Comparison of ENCODE assay signal across 6 fruit fly cellular contexts in genomic region chr2L:13884678-13885303, dm6.
TF ChIP-seq lines count a peak whose summit lies in the region.

No protein-coding gene starts in this region.

- no peak for TF ChIP-seq CTCF in whole organism, embryonic (GFP tag; optimal IDR thresholded peaks at IDR 0.05; lab: Kevin White, UChicago)

TF ChIP-seq in whole organism, 6 proteins besides CTCF, POLR2A, EP300 and RAD21:
- TF ChIP-seq psq (optimal IDR thresholded peaks at IDR 0.05; lab: Kevin White, UChicago) (no peak), EcR (GFP tag; optimal IDR thresholded peaks at IDR 0.05; lab: Kevin White, UChicago) (peak; percentile 45 to 74)

TF ChIP-seq in whole organism, adult, 20 proteins besides CTCF, POLR2A, EP300 and RAD21:
- TF ChIP-seq CG5204 (GFP tag; optimal IDR thresholded peaks at IDR 0.05; lab: Kevin White, UChicago) = no peak
- TF ChIP-seq tj (GFP tag; optimal IDR thresholded peaks at IDR 0.05; lab: Kevin White, UChicago) = peak; percentile 1
- TF ChIP-seq ovo (GFP tag; optimal IDR thresholded peaks at IDR 0.05; lab: Kevin White, UChicago) = no peak

TF ChIP-seq in whole organism, embryonic, 481 proteins besides CTCF, POLR2A, EP300 and RAD21:
- TF ChIP-seq zfh2 (GFP tag; optimal IDR thresholded peaks at IDR 0.05; lab: Kevin White, UChicago) (no peak), sens (GFP tag; lab: Kevin White, UChicago) (peak; percentile 26), CG8359 (GFP tag; optimal IDR thresholded peaks at IDR 0.05; lab: Kevin White, UChicago; ENCODE audit: borderline replicate concordance) (no peak), Med (GFP tag; lab: Kevin White, UChicago) (peak; percentile 33), Ets65A (GFP tag; lab: Kevin White, UChicago) (peak; percentile 78), Ets97D (GFP tag; optimal IDR thresholded peaks at IDR 0.05; lab: Kevin White, UChicago) (no peak), nom (GFP tag; optimal IDR thresholded peaks at IDR 0.05; lab: Kevin White, UChicago) (no peak), dimm (GFP tag; IDR thresholded peaks at IDR 0.05; lab: Robert Waterston, UW) (no peak), CG9609 (GFP tag; optimal IDR thresholded peaks at IDR 0.05; lab: Kevin White, UChicago) (no peak), CG4360 (GFP tag; IDR thresholded peaks at IDR 0.05; lab: Robert Waterston, UW) (no peak), ro (GFP tag; IDR thresholded peaks at IDR 0.05; lab: Robert Waterston, UW) (no peak), CG3838 (GFP tag; optimal IDR thresholded peaks at IDR 0.05; lab: Kevin White, UChicago) (no peak), cwo (GFP tag; optimal IDR thresholded peaks at IDR 0.05; lab: Kevin White, UChicago) (no peak), CG11696 (GFP tag; IDR thresholded peaks at IDR 0.05; lab: Robert Waterston, UW) (no peak), CG17612 (GFP tag; IDR thresholded peaks at IDR 0.05; lab: Robert Waterston, UW) (no peak)

TF ChIP-seq in whole organism, prepupa, 60 proteins besides CTCF, POLR2A, EP300 and RAD21 (continues in another document):
- no peak for TF ChIP-seq Lpt (GFP tag; optimal IDR thresholded peaks at IDR 0.05; lab: Kevin White, UChicago)
- TF ChIP-seq CG6792 (GFP tag; optimal IDR thresholded peaks at IDR 0.05; lab: Kevin White, UChicago) = peak; percentile 36
- peak; percentile 35 for TF ChIP-seq OdsH (GFP tag; optimal IDR thresholded peaks at IDR 0.05; lab: Kevin White, UChicago)
- TF ChIP-seq achi (GFP tag; optimal IDR thresholded peaks at IDR 0.05; lab: Kevin White, UChicago) = no peak
- TF ChIP-seq Sox14 (GFP tag; optimal IDR thresholded peaks at IDR 0.05; lab: Kevin White, UChicago) = no peak
- TF ChIP-seq CG6808 (GFP tag; optimal IDR thresholded peaks at IDR 0.05; lab: Kevin White, UChicago) = peak; percentile 63
- peak; percentile 17 for TF ChIP-seq Ets21C (GFP tag; optimal IDR thresholded peaks at IDR 0.05; lab: Kevin White, UChicago)
- TF ChIP-seq fkh (GFP tag; optimal IDR thresholded peaks at IDR 0.05; lab: Kevin White, UChicago) = no peak
- TF ChIP-seq CG16779 (tag; optimal IDR thresholded peaks at IDR 0.05; lab: Kevin White, UChicago) = no peak
- no peak for TF ChIP-seq Eip93F (GFP tag; optimal IDR thresholded peaks at IDR 0.05; lab: Kevin White, UChicago)
- TF ChIP-seq CG6854 (GFP tag; optimal IDR thresholded peaks at IDR 0.05; lab: Kevin White, UChicago) = no peak
- TF ChIP-seq CG11294 (GFP tag; IDR thresholded peaks at IDR 0.05; lab: Robert Waterston, UW) = no peak
- no peak for TF ChIP-seq Hr38 (GFP tag; optimal IDR thresholded peaks at IDR 0.05; lab: Kevin White, UChicago)
- no peak for TF ChIP-seq fd85E (GFP tag; optimal IDR thresholded peaks at IDR 0.05; lab: Kevin White, UChicago)
- TF ChIP-seq net (GFP tag; optimal IDR thresholded peaks at IDR 0.05; lab: Kevin White, UChicago) = no peak
- TF ChIP-seq Eip78C (GFP tag; lab: Kevin White, UChicago) = peak; percentile 90
- peak; percentile 45 for TF ChIP-seq cyc (GFP tag; optimal IDR thresholded peaks at IDR 0.05; lab: Kevin White, UChicago)
- TF ChIP-seq CG10631 (GFP tag; optimal IDR thresholded peaks at IDR 0.05; lab: Kevin White, UChicago) = no peak
- TF ChIP-seq CG10669 (GFP tag; optimal IDR thresholded peaks at IDR 0.05; lab: Kevin White, UChicago) = peak; percentile 29
- 0 out of 2 replicates have a peak, but pooled peaks have one; percentile 7 for TF ChIP-seq CG15336 (GFP tag; IDR thresholded peaks at IDR 0.05; lab: Robert Waterston, UW)
- TF ChIP-seq CG31627 (GFP tag; optimal IDR thresholded peaks at IDR 0.05; lab: Kevin White, UChicago) = peak; percentile 37
- TF ChIP-seq dac (GFP tag; optimal IDR thresholded peaks at IDR 0.05; lab: Kevin White, UChicago) = no peak
- TF ChIP-seq CG32006 (GFP tag; optimal IDR thresholded peaks at IDR 0.05; lab: Kevin White, UChicago) = peak; percentile 12
- peak; percentile 37 for TF ChIP-seq fd59A (GFP tag; optimal IDR thresholded peaks at IDR 0.05; lab: Kevin White, UChicago)
- peak; percentile 15 for TF ChIP-seq CG8632 (GFP tag; optimal IDR thresholded peaks at IDR 0.05; lab: Kevin White, UChicago)

TF ChIP-seq in whole organism, pupa, 21 proteins besides CTCF, POLR2A, EP300 and RAD21:
- TF ChIP-seq Pif1B (GFP tag; optimal IDR thresholded peaks at IDR 0.05; lab: Kevin White, UChicago) = peak; percentile 18
- TF ChIP-seq CG9948 (tag; optimal IDR thresholded peaks at IDR 0.05; lab: Kevin White, UChicago) = no peak
- no peak for TF ChIP-seq fd96Ca (GFP tag; IDR thresholded peaks at IDR 0.05; lab: Robert Waterston, UW)
- peak; percentile 63 for TF ChIP-seq CG8159 (tag; optimal IDR thresholded peaks at IDR 0.05; lab: Kevin White, UChicago)
- peak; percentile 24 for TF ChIP-seq CG17806 (tag; optimal IDR thresholded peaks at IDR 0.05; lab: Kevin White, UChicago)
- TF ChIP-seq CG12605 (GFP tag; IDR thresholded peaks at IDR 0.05; lab: Robert Waterston, UW) = no peak
- peak; percentile 34 for TF ChIP-seq CG8301 (tag; optimal IDR thresholded peaks at IDR 0.05; lab: Kevin White, UChicago)
- no peak for TF ChIP-seq Pif1A (GFP tag; optimal IDR thresholded peaks at IDR 0.05; lab: Kevin White, UChicago)
- TF ChIP-seq EcR (GFP tag; optimal IDR thresholded peaks at IDR 0.05; lab: Kevin White, UChicago) = peak; percentile 83
- no peak for TF ChIP-seq CG32121 (GFP tag; IDR thresholded peaks at IDR 0.05; lab: Robert Waterston, UW)
- no peak for TF ChIP-seq Ets98B (GFP tag; IDR thresholded peaks at IDR 0.05; lab: Robert Waterston, UW)
- 0 out of 3 replicates have a peak, but pooled peaks have one; percentile 51 for TF ChIP-seq CG4496 (GFP tag; IDR thresholded peaks at IDR 0.05; lab: Robert Waterston, UW)
- peak; percentile 49 for TF ChIP-seq Snoo (tag; optimal IDR thresholded peaks at IDR 0.05; lab: Kevin White, UChicago)
- TF ChIP-seq CG15710 (tag; optimal IDR thresholded peaks at IDR 0.05; lab: Kevin White, UChicago) = peak; percentile 20
- peak; percentile 51 for TF ChIP-seq CG14655 (GFP tag; optimal IDR thresholded peaks at IDR 0.05; lab: Kevin White, UChicago)

TF ChIP-seq in whole organism, wandering third instar larva, 38 proteins besides CTCF, POLR2A, EP300 and RAD21:
- no peak for TF ChIP-seq CrebA (GFP tag; optimal IDR thresholded peaks at IDR 0.05; lab: Kevin White, UChicago; ENCODE audit: borderline replicate concordance)
- peak; percentile 4 for TF ChIP-seq h (GFP tag; optimal IDR thresholded peaks at IDR 0.05; lab: Kevin White, UChicago)
- TF ChIP-seq lola (GFP tag; optimal IDR thresholded peaks at IDR 0.05; lab: Kevin White, UChicago) = no peak
- TF ChIP-seq fru (GFP tag; optimal IDR thresholded peaks at IDR 0.05; lab: Kevin White, UChicago) = peak; percentile 20
- no peak for TF ChIP-seq Abd-B (GFP tag; optimal IDR thresholded peaks at IDR 0.05; lab: Kevin White, UChicago)
- peak; percentile 3 for TF ChIP-seq psq (GFP tag; optimal IDR thresholded peaks at IDR 0.05; lab: Kevin White, UChicago)
- peak in 1 of 2 experiments; percentile 40 for TF ChIP-seq foxo (GFP tag; optimal IDR thresholded peaks at IDR 0.05; lab: Kevin White, UChicago)
- TF ChIP-seq N (GFP tag; optimal IDR thresholded peaks at IDR 0.05; lab: Kevin White, UChicago) = no peak
- peak; percentile 4 for TF ChIP-seq br (GFP tag; optimal IDR thresholded peaks at IDR 0.05; lab: Kevin White, UChicago)
- TF ChIP-seq jim (GFP tag; optimal IDR thresholded peaks at IDR 0.05; lab: Kevin White, UChicago) = no peak
- TF ChIP-seq CG9705 (GFP tag; optimal IDR thresholded peaks at IDR 0.05; lab: Kevin White, UChicago) = no peak
- TF ChIP-seq GATAd (GFP tag; optimal IDR thresholded peaks at IDR 0.05; lab: Kevin White, UChicago) = no peak
- TF ChIP-seq Vsx2 (GFP tag; optimal IDR thresholded peaks at IDR 0.05; lab: Kevin White, UChicago; ENCODE audit: partially characterized antibody) = no peak
